Worm (Caenorhabditis elegans): Measurements from ENCODE around the gene egl-38.

ce11 chrIV:10110417-10110816, at the start of gene egl-38:
- no peak for TF ChIP-seq flt-1 (GFP tag; IDR thresholded peaks at IDR 0.05)
- no peak for TF ChIP-seq med-1 (GFP tag; optimal IDR thresholded peaks at IDR 0.05; ENCODE audit: insufficient read depth)
- no peak for TF ChIP-seq ztf-23 (GFP tag; IDR thresholded peaks at IDR 0.05)
- TF ChIP-seq ztf-29 (GFP tag; IDR thresholded peaks at IDR 0.05), result no peak
